Worm (Caenorhabditis elegans): Measurements from ENCODE around the gene rpoa-49.

rpoa-49 gene

ce11 chrII:46116-46515 lies 1.3 kb downstream of the rpoa-49 start, which contains the start of gene rpt-4:
Gene rpt-4 (minus strand): TSS chrII:46216.
- TF ChIP-seq ceh-16 (tag; optimal IDR thresholded peaks at IDR 0.05): no peak
- TF ChIP-seq unc-62 (GFP tag; optimal IDR thresholded peaks at IDR 0.05): no peak
- TF ChIP-seq skn-1 (tag; optimal IDR thresholded peaks at IDR 0.05): no peak
- no peak for TF ChIP-seq nhr-21 (tag; optimal IDR thresholded peaks at IDR 0.05)
- TF ChIP-seq R02D3.7 (tag; optimal IDR thresholded peaks at IDR 0.05): no peak
- TF ChIP-seq mab-5 (tag; optimal IDR thresholded peaks at IDR 0.05): no peak
- no peak for TF ChIP-seq blmp-1 (tag; optimal IDR thresholded peaks at IDR 0.05; ENCODE audit: insufficient read depth)
- TF ChIP-seq peb-1 (tag; optimal IDR thresholded peaks at IDR 0.05): no peak

ce11 chrII:47280-47679 lies 2.4 kb downstream of the rpoa-49 start, which contains the start of gene C23H3.5:
Gene C23H3.5 (plus strand): TSS chrII:47580.
- TF ChIP-seq lin-39 (tag; optimal IDR thresholded peaks at IDR 0.05) (no peak), peb-1 (tag; optimal IDR thresholded peaks at IDR 0.05) (no peak), sma-3 (GFP tag; optimal IDR thresholded peaks at IDR 0.05) (no peak), unc-55 (GFP tag; optimal IDR thresholded peaks at IDR 0.05) (no peak), lsy-2 (tag; optimal IDR thresholded peaks at IDR 0.05) (no peak)

ce11 chrII:50862-51261 lies 6.0 kb downstream of the rpoa-49 start:
- TF ChIP-seq skn-1 (tag; optimal IDR thresholded peaks at IDR 0.05) (no peak), elt-1 (tag; optimal IDR thresholded peaks at IDR 0.05) (no peak), crh-2 (tag; optimal IDR thresholded peaks at IDR 0.05) (peak; percentile 11), lin-13 (GFP tag; optimal IDR thresholded peaks at IDR 0.05) (peak; percentile 10), unc-55 (GFP tag; optimal IDR thresholded peaks at IDR 0.05) (no peak), mbf-1 (tag; optimal IDR thresholded peaks at IDR 0.05) (no peak), fos-1 (tag; optimal IDR thresholded peaks at IDR 0.05) (peak; percentile 74)

- TF ChIP-seq nhr-10 (tag; optimal IDR thresholded peaks at IDR 0.05) (no peak), ceh-82 (tag; optimal IDR thresholded peaks at IDR 0.05) (no peak), lin-11 (tag; optimal IDR thresholded peaks at IDR 0.05) (no peak), egl-27 (tag; optimal IDR thresholded peaks at IDR 0.05) (no peak), sma-9 (GFP tag; optimal IDR thresholded peaks at IDR 0.05) (no peak), sma-9 (tag; optimal IDR thresholded peaks at IDR 0.05) (no peak), R02D3.7 (tag; optimal IDR thresholded peaks at IDR 0.05) (no peak), lsy-2 (tag; optimal IDR thresholded peaks at IDR 0.05) (no peak), nhr-6 (tag; optimal IDR thresholded peaks at IDR 0.05) (no peak), nhr-23 (tag; optimal IDR thresholded peaks at IDR 0.05) (no peak), ztf-11 (tag; optimal IDR thresholded peaks at IDR 0.05) (no peak)
These were observed 6.5 kb downstream of the rpoa-49 start, which contains the start of gene sptl-1 for ce11 chrII:51352-51751. Gene sptl-1 (plus strand): TSS chrII:51652.

- TF ChIP-seq nhr-237 (tag; optimal IDR thresholded peaks at IDR 0.05): no peak
- no peak for TF ChIP-seq nhr-10 (tag; optimal IDR thresholded peaks at IDR 0.05)
- TF ChIP-seq ceh-82 (tag; optimal IDR thresholded peaks at IDR 0.05): no peak
- TF ChIP-seq alr-1 (tag; optimal IDR thresholded peaks at IDR 0.05): no peak
- TF ChIP-seq nhr-6 (tag; optimal IDR thresholded peaks at IDR 0.05): no peak
- no peak for TF ChIP-seq sma-9 (GFP tag; optimal IDR thresholded peaks at IDR 0.05)
- TF ChIP-seq sma-9 (tag; optimal IDR thresholded peaks at IDR 0.05): no peak
- TF ChIP-seq skn-1 (tag; optimal IDR thresholded peaks at IDR 0.05): no peak
- TF ChIP-seq R02D3.7 (tag; optimal IDR thresholded peaks at IDR 0.05): no peak
- TF ChIP-seq lin-39 (tag; optimal IDR thresholded peaks at IDR 0.05): no peak
- TF ChIP-seq sem-4 (tag; optimal IDR thresholded peaks at IDR 0.05): no peak
- no peak for TF ChIP-seq dmd-4 (tag; optimal IDR thresholded peaks at IDR 0.05)
- TF ChIP-seq ZK546.5 (tag; optimal IDR thresholded peaks at IDR 0.05): no peak
- TF ChIP-seq nhr-25 (tag; optimal IDR thresholded peaks at IDR 0.05): no peak
These were observed 10.4 kb downstream of the rpoa-49 start, which contains the start of gene tre-5 for ce11 chrII:55204-55603. Gene tre-5 (minus strand): TSS chrII:55304.

ce11 chrII:57370-57769 lies 12.5 kb downstream of the rpoa-49 start, which contains the start of gene ascc-1:
Gene ascc-1 (plus strand): TSS chrII:57670.
- TF ChIP-seq nhr-23 (tag; optimal IDR thresholded peaks at IDR 0.05) (no peak), fos-1 (tag; optimal IDR thresholded peaks at IDR 0.05) (no peak), ama-1 (optimal IDR thresholded peaks at IDR 0.05) (no peak), zag-1 (tag; optimal IDR thresholded peaks at IDR 0.05) (no peak), dmd-4 (tag; optimal IDR thresholded peaks at IDR 0.05) (no peak)
